Worm (Caenorhabditis elegans) whole organism, L3 larva: ENCODE data around the gene F14D2.19.

Source experiments
- aly-2 ChIP-seq: fragments of 150-350 bp; optimal IDR thresholded peaks from 2 replicates; lab custom pipeline; 2014; ENCODE audit warnings: missing biosample characterization, missing genetic modification characterization
- ceh-16 ChIP-seq: sonication (generic microtip); optimal IDR thresholded peaks from 2 replicates; lab custom pipeline; 2017; ENCODE audit warnings: missing biosample characterization, missing genetic modification characterization
- ceh-9 ChIP-seq: sonication (generic microtip); optimal IDR thresholded peaks from 2 replicates; lab custom pipeline; 2018; ENCODE audit warnings: missing biosample characterization, missing genetic modification characterization
- lin-39 ChIP-seq: fragments of 150-350 bp; optimal IDR thresholded peaks from 2 replicates; lab custom pipeline; 2018; ENCODE audit warnings: missing biosample characterization, missing genetic modification reagents, missing genetic modification characterization
- nfya-1 ChIP-seq: sonication (generic microtip); optimal IDR thresholded peaks from 2 replicates; lab custom pipeline; 2017; ENCODE audit warnings: missing genetic modification characterization, mild to moderate bottlenecking, missing compliant biosample characterization, antibody characterized with exemption, moderate library complexity; ENCODE audit not compliant: insufficient read depth
- nhr-11 ChIP-seq: fragments of 150-350 bp; optimal IDR thresholded peaks from 2 replicates; lab custom pipeline; 2014; ENCODE audit warnings: missing biosample characterization, missing genetic modification characterization
- nhr-23 ChIP-seq: fragments of 150-350 bp; optimal IDR thresholded peaks from 2 replicates; lab custom pipeline; 2014; ENCODE audit warnings: missing biosample characterization, missing genetic modification reagents, missing genetic modification characterization
- nhr-25 ChIP-seq: sonication (generic microtip); optimal IDR thresholded peaks from 2 replicates; lab custom pipeline; 2017; ENCODE audit warnings: missing biosample characterization, missing genetic modification characterization
- nhr-28 ChIP-seq: fragments of 150-350 bp; optimal IDR thresholded peaks from 2 replicates; lab custom pipeline; 2014; ENCODE audit warnings: missing biosample characterization, missing genetic modification characterization
- nhr-77 ChIP-seq: fragments of 150-350 bp; optimal IDR thresholded peaks from 2 replicates; lab custom pipeline; 2014; ENCODE audit warnings: missing biosample characterization, missing genetic modification characterization
- pha-4 ChIP-seq: fragments of 150-350 bp; optimal IDR thresholded peaks from 2 replicates; lab custom pipeline; 2014; ENCODE audit warnings: missing biosample characterization, missing genetic modification reagents, missing genetic modification characterization
- pqm-1 ChIP-seq: fragments of 150-350 bp; optimal IDR thresholded peaks from 2 replicates; lab custom pipeline; 2017; ENCODE audit warnings: missing biosample characterization, missing genetic modification characterization, inconsistent platforms
- skn-1 ChIP-seq: fragments of 150-350 bp; optimal IDR thresholded peaks from 2 replicates; lab custom pipeline; 2014; ENCODE audit warnings: missing biosample characterization, missing genetic modification characterization

- no peak for TF ChIP-seq nhr-23 (tag; lab: Kevin White, UChicago)
- no peak for TF ChIP-seq nfya-1 (tag; lab: Kevin White, UChicago)
- no peak for TF ChIP-seq skn-1 (tag; lab: Kevin White, UChicago)
- no peak for TF ChIP-seq pha-4 (tag; lab: Kevin White, UChicago)
- no peak for TF ChIP-seq pqm-1 (tag; lab: Kevin White, UChicago)
- no peak for TF ChIP-seq ceh-16 (tag; lab: Kevin White, UChicago)
- TF ChIP-seq nhr-77 (tag; lab: Kevin White, UChicago): no peak
- TF ChIP-seq aly-2 (tag; lab: Kevin White, UChicago): no peak
- TF ChIP-seq nhr-25 (tag; lab: Kevin White, UChicago): no peak
- no peak for TF ChIP-seq nhr-11 (tag; lab: Kevin White, UChicago)
- TF ChIP-seq lin-39: no peak
- TF ChIP-seq ceh-9 (tag; lab: Kevin White, UChicago): no peak
- TF ChIP-seq nhr-28: no peak
Observed at ce11 chrII:3287073-3287472, 49.9 kb downstream of the F14D2.19 start, which contains the start of gene sri-63.
